Worm (Caenorhabditis elegans) whole organism, late embryonic: ENCODE results near the gene srz-71.
"Not testable (repeated sequence)": the region's sequence is repeated elsewhere in the genome, so short reads cannot be mapped to it uniquely, and the experiment has no call there.

ENCODE experiments used
- C08G9.2 ChIP-seq: sonication (generic microtip); optimal IDR thresholded peaks from 2 replicates; lab custom pipeline; 2016; ENCODE audit warnings: mild to moderate bottlenecking, missing genetic modification characterization, moderate library complexity, missing compliant biosample characterization
- C38D4.7 ChIP-seq: fragments of 200-800 bp; sonication (Bioruptor generic); optimal IDR thresholded peaks from 2 replicates; lab custom pipeline; 2018; ENCODE audit warnings: mild to moderate bottlenecking, missing genetic modification characterization, moderate library complexity, missing compliant biosample characterization
- K09A11.1 ChIP-seq: sonication (generic microtip); optimal IDR thresholded peaks from 2 replicates; lab custom pipeline; 2017; ENCODE audit warnings: antibody characterized with exemption, mild to moderate bottlenecking, missing genetic modification characterization, missing compliant biosample characterization; ENCODE audit not compliant: insufficient read depth
- T23F11.4 ChIP-seq: fragments of 200-800 bp; sonication (Bioruptor generic); optimal IDR thresholded peaks from 2 replicates; lab custom pipeline; 2018; ENCODE audit warnings: mild to moderate bottlenecking, missing genetic modification characterization, missing compliant biosample characterization
- ama-1 ChIP-seq: fragments of 150-350 bp; optimal IDR thresholded peaks from 2 replicates; lab custom pipeline; 2014
- ceh-14 ChIP-seq: sonication (generic microtip); optimal IDR thresholded peaks from 2 replicates; lab custom pipeline; 2016; ENCODE audit warnings: missing genotype, missing genetic modification characterization, missing compliant biosample characterization
- ceh-31 ChIP-seq: sonication (generic microtip); optimal IDR thresholded peaks from 2 replicates; lab custom pipeline; 2016; ENCODE audit warnings: missing genetic modification characterization, missing compliant biosample characterization
- che-1 ChIP-seq: sonication (generic microtip); optimal IDR thresholded peaks from 2 replicates; lab custom pipeline; 2016; ENCODE audit warnings: mild to moderate bottlenecking, missing genetic modification characterization, missing compliant biosample characterization
- elt-2 ChIP-seq: sonication (generic microtip); optimal IDR thresholded peaks from 2 replicates; lab custom pipeline; 2016; ENCODE audit warnings: missing genetic modification reagents, missing genetic modification characterization, missing compliant biosample characterization
- elt-4 ChIP-seq: sonication (generic microtip); optimal IDR thresholded peaks from 2 replicates; lab custom pipeline; 2016; ENCODE audit warnings: missing genetic modification characterization, missing compliant biosample characterization
- ets-4 ChIP-seq: sonication (generic microtip); optimal IDR thresholded peaks from 2 replicates; lab custom pipeline; 2016; ENCODE audit warnings: missing genetic modification characterization, missing compliant biosample characterization
- fax-1 ChIP-seq: sonication (generic microtip); optimal IDR thresholded peaks from 2 replicates; lab custom pipeline; 2016; ENCODE audit warnings: missing genotype, missing genetic modification characterization, missing compliant biosample characterization
- fkh-10 ChIP-seq: fragments of 150-350 bp; optimal IDR thresholded peaks from 2 replicates; lab custom pipeline; 2014; ENCODE audit warnings: missing biosample characterization, missing genetic modification reagents, missing genetic modification characterization
- fkh-6 ChIP-seq: sonication (generic microtip); optimal IDR thresholded peaks from 2 replicates; lab custom pipeline; 2016; ENCODE audit warnings: missing genetic modification characterization, missing compliant biosample characterization
- hlh-13 ChIP-seq: fragments of 200-800 bp; sonication (Bioruptor generic); optimal IDR thresholded peaks from 2 replicates; lab custom pipeline; 2018; ENCODE audit warnings: mild to moderate bottlenecking, missing genetic modification characterization, missing compliant biosample characterization
- nfya-1 ChIP-seq: sonication (generic microtip); optimal IDR thresholded peaks from 2 replicates; lab custom pipeline; 2017; ENCODE audit warnings: missing genetic modification characterization, mild to moderate bottlenecking, missing compliant biosample characterization, antibody characterized with exemption, moderate library complexity
- nhr-232 ChIP-seq: sonication (generic microtip); optimal IDR thresholded peaks from 2 replicates; lab custom pipeline; 2016; ENCODE audit warnings: missing genetic modification characterization, missing compliant biosample characterization
- odd-2 ChIP-seq: sonication (generic microtip); optimal IDR thresholded peaks from 2 replicates; lab custom pipeline; 2017; ENCODE audit warnings: antibody characterized with exemption, mild to moderate bottlenecking, missing genetic modification characterization, missing compliant biosample characterization
- pag-3 ChIP-seq: sonication (generic microtip); optimal IDR thresholded peaks from 2 replicates; lab custom pipeline; 2016; ENCODE audit warnings: missing compliant biosample characterization, missing genetic modification characterization, borderline replicate concordance
- pat-9 ChIP-seq: fragments of 200-800 bp; sonication (Bioruptor generic); optimal IDR thresholded peaks from 2 replicates; lab custom pipeline; 2018; ENCODE audit warnings: mild to moderate bottlenecking, missing genetic modification characterization, moderate library complexity, missing compliant biosample characterization
- pha-2 ChIP-seq: sonication (generic microtip); optimal IDR thresholded peaks from 2 replicates; lab custom pipeline; 2017; ENCODE audit warnings: mild to moderate bottlenecking, missing genetic modification characterization, missing compliant biosample characterization
- pha-4 ChIP-seq: fragments of 150-350 bp; optimal IDR thresholded peaks from 2 replicates; lab custom pipeline; 2018; ENCODE audit warnings: missing biosample characterization, missing genetic modification reagents, missing genetic modification characterization
- pros-1 ChIP-seq: fragments of 150-350 bp; optimal IDR thresholded peaks from 2 replicates; lab custom pipeline; 2014; ENCODE audit warnings: missing biosample characterization, missing genetic modification reagents, missing genetic modification characterization
- ref-2 ChIP-seq: sonication (generic microtip); optimal IDR thresholded peaks from 2 replicates; lab custom pipeline; 2016; ENCODE audit warnings: missing genetic modification characterization, missing compliant biosample characterization
- sdc-2 ChIP-seq: sonication (generic microtip); optimal IDR thresholded peaks from 2 replicates; lab custom pipeline; 2016; ENCODE audit warnings: missing genotype, missing genetic modification characterization, missing compliant biosample characterization
- sox-2 ChIP-seq: fragments of 200-800 bp; sonication (Bioruptor generic); IDR thresholded peaks from 2 replicates; pipeline ENCODE4 v1.3.6; 2022; ENCODE audit warnings: missing genetic modification reagents, missing genetic modification characterization, missing compliant biosample characterization
- syd-9 ChIP-seq: sonication (generic microtip); optimal IDR thresholded peaks from 2 replicates; lab custom pipeline; 2016; ENCODE audit warnings: mild to moderate bottlenecking, missing genetic modification characterization, moderate library complexity, missing compliant biosample characterization
- ttx-3 ChIP-seq: sonication (generic microtip); optimal IDR thresholded peaks from 2 replicates; lab custom pipeline; 2016; ENCODE audit warnings: missing genetic modification reagents, missing genetic modification characterization, missing compliant biosample characterization
- unc-42 ChIP-seq: sonication (generic microtip); optimal IDR thresholded peaks from 2 replicates; lab custom pipeline; 2016; ENCODE audit warnings: missing genotype, missing genetic modification characterization, missing compliant biosample characterization
- unc-55 ChIP-seq: sonication (generic microtip); optimal IDR thresholded peaks from 2 replicates; lab custom pipeline; 2017; ENCODE audit warnings: missing biosample characterization, missing genetic modification reagents, missing genetic modification characterization
- unc-86 ChIP-seq: sonication (generic microtip); optimal IDR thresholded peaks from 2 replicates; lab custom pipeline; 2016; ENCODE audit warnings: missing genetic modification characterization, missing compliant biosample characterization
- zip-5 ChIP-seq: sonication (generic microtip); optimal IDR thresholded peaks from 2 replicates; lab custom pipeline; 2016; ENCODE audit warnings: missing genetic modification characterization, missing compliant biosample characterization
- ztf-16 ChIP-seq: sonication (generic microtip); optimal IDR thresholded peaks from 2 replicates; lab custom pipeline; 2017; ENCODE audit warnings: missing genetic modification characterization, missing compliant biosample characterization

The srz-71 gene

DNA sequence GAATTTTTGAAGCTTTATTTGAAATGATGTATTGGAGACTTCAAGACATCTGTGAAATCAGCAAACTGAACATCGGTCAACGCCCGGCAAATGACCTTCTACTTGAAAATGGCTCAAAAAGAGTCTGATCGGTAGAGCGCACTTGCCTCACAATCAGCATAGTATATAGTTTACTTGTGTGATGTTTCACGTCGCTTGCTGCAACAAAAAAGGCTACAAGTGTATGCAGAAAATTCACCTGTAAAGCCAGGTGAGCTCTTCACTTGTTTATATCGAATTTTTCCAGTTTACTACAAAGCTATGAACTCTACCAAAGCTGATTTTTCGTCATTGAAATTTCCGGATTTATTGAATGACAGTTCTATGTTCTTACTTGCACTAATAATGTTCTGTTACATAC, at the start of gene srz-71:
Gene srz-71 (plus strand): TSS at position 301 of the 400 bp plus-strand sequence.
- TF ChIP-seq unc-55 (GFP tag; lab: Kevin White, UChicago) (no peak), nfya-1 (tag; lab: Kevin White, UChicago) (no peak), fkh-10 (GFP tag; lab: Kevin White, UChicago) (no peak), ztf-16 (tag; lab: Kevin White, UChicago) (no peak), K09A11.1 (tag; lab: Kevin White, UChicago) (no peak), unc-86 (tag; lab: Kevin White, UChicago) (no peak), pros-1 (tag; lab: Kevin White, UChicago) (no peak), ttx-3 (tag; lab: Kevin White, UChicago) (no peak), ama-1 (lab: Kevin White, UChicago) (no peak), pha-4 (tag; lab: Kevin White, UChicago) (no peak), ceh-14 (tag; lab: Kevin White, UChicago) (no peak), che-1 (tag; lab: Kevin White, UChicago) (no peak), sox-2 (GFP tag; lab: Robert Waterston, UW) (no peak), syd-9 (tag; lab: Kevin White, UChicago) (no peak), odd-2 (no peak), hlh-13 (no peak), nhr-232 (no peak)
- TF ChIP-seq, all 69 proteins: peak for 0

DNA sequence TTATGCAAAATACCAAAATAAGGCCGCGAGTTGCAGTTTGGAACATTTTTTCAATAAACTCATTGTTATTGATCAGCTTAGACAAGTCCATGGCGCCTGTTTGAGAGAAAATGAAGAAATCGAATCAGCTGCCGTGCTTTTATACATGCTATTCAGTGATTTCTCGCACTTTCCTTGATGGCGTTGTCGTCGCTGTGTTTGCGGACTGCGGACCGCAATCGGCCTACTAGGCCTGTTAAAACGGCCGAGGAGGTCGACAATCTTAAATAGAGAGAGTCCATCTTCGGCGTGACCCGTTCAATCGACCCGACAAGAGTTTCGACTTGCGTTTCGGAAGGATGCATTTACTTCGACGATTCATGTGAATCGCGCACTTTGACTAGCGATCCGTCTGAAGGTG, 41.9 kb upstream of the srz-71 start, which contains the start of gene srz-75:
Gene srz-75 (minus strand): TSS at position 101 of the 400 bp plus-strand sequence.
- TF ChIP-seq elt-4 (tag; lab: Kevin White, UChicago): no peak
- TF ChIP-seq C08G9.2 (tag; lab: Kevin White, UChicago): no peak
- TF ChIP-seq sdc-2 (tag; lab: Kevin White, UChicago): no peak
- no peak for TF ChIP-seq pag-3 (tag; lab: Kevin White, UChicago)

DNA sequence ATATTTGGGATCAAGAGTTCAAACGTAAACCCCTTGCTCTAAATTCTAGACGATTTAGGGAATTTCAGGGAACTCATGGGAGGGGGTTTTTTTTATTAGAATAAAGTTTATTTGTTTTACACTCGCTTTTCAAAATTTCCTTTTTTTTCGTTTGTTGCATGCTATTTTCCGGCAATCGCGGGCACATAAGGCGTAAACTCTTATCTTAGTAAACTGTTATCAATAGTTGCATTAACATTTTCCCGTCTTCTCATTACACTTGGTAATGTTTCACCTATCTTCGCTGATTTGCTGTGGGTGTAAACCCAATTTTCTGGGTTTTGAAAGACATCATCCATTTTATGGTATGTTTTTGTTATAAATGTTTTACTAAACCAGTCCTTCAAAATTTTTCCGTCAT, 38.8 kb upstream of the srz-71 start:
- peak; percentile 37 for TF ChIP-seq elt-2 (tag; lab: Kevin White, UChicago)
- no peak for TF ChIP-seq ceh-31

DNA sequence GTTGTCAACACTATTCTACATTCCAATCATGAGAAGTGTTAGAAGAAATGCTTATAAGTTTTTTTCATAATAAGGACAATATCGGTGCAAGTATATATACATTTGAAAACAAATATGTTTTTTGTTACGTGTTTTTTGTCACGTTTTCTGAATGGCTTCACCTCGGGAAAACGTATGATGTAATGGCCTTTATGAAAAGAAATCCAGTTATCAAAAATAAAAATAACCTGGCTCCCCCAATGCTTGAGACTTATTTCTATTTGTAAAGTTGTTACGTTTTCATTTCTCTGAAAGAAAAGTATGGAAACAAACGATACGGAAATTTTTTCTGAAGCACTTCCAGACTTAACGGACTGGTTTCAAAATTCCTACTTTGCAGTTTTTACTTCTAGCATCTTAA, 33.8 kb upstream of the srz-71 start, which contains the start of gene srz-72:
Gene srz-72 (plus strand): TSS at position 301 of the 400 bp plus-strand sequence.
- TF ChIP-seq unc-42 (tag; lab: Kevin White, UChicago) (no peak), pat-9 (no peak), ets-4 (tag; lab: Kevin White, UChicago) (no peak), fax-1 (tag; lab: Kevin White, UChicago) (no peak), ceh-31 (no peak), T23F11.4 (GFP tag; lab: Kevin White, UChicago) (no peak), pag-3 (tag; lab: Kevin White, UChicago) (no peak)
- TF ChIP-seq, all 69 proteins: peak for 0

ce11 chrIV:16306918-16307317, 25.8 kb upstream of the srz-71 start:
- no peak for TF ChIP-seq zip-5
- no peak for TF ChIP-seq unc-55 (GFP tag; lab: Kevin White, UChicago)
- no peak for TF ChIP-seq ref-2 (tag; lab: Kevin White, UChicago)
- TF ChIP-seq pha-2 (tag; lab: Kevin White, UChicago): no peak

- TF ChIP-seq fkh-6; T23F11.4 (GFP tag; lab: Kevin White, UChicago); C38D4.7 (GFP tag; lab: Kevin White, UChicago): not testable (repeated sequence)
Measured at ce11 chrIV:16307925-16308324, 24.8 kb upstream of the srz-71 start, which contains the start of gene rac-2. TSS of gene rac-2 (plus strand) at chrIV:16308225.
